Worm (Caenorhabditis elegans) whole organism, L3 larva: Measurements from ENCODE around the gene plk-3.

Source experiments
- R02D3.7 ChIP-seq: fragments of 150-350 bp; optimal IDR thresholded peaks from 2 replicates; lab custom pipeline; 2014; ENCODE audit warnings: missing biosample characterization, missing genetic modification characterization
- ZK546.5 ChIP-seq: sonication (generic microtip); optimal IDR thresholded peaks from 2 replicates; lab custom pipeline; 2017; ENCODE audit warnings: missing biosample characterization, missing genetic modification characterization
- aly-2 ChIP-seq: fragments of 150-350 bp; optimal IDR thresholded peaks from 2 replicates; lab custom pipeline; 2014; ENCODE audit warnings: missing biosample characterization, missing genetic modification characterization
- ama-1 ChIP-seq: fragments of 150-350 bp; optimal IDR thresholded peaks from 2 replicates; lab custom pipeline; 2018
- ceh-16 ChIP-seq: sonication (generic microtip); optimal IDR thresholded peaks from 2 replicates; lab custom pipeline; 2017; ENCODE audit warnings: missing biosample characterization, missing genetic modification characterization
- ceh-82 ChIP-seq: fragments of 150-350 bp; optimal IDR thresholded peaks from 2 replicates; lab custom pipeline; 2014; ENCODE audit warnings: missing biosample characterization, missing genetic modification characterization
- daf-12 ChIP-seq: fragments of 150-350 bp; optimal IDR thresholded peaks from 2 replicates; lab custom pipeline; 2014; ENCODE audit warnings: missing biosample characterization, missing genetic modification reagents, missing genetic modification characterization
- egl-27 ChIP-seq: sonication (generic microtip); optimal IDR thresholded peaks from 4 replicates; lab custom pipeline; 2017; ENCODE audit warnings: missing biosample characterization, missing genetic modification reagents, missing genetic modification characterization
- egl-5 ChIP-seq: fragments of 150-350 bp; optimal IDR thresholded peaks from 2 replicates; lab custom pipeline; 2017; ENCODE audit warnings: missing biosample characterization, missing genetic modification reagents, missing genetic modification characterization, inconsistent platforms
- elt-1 ChIP-seq: fragments of 150-350 bp; optimal IDR thresholded peaks from 2 replicates; lab custom pipeline; 2014; ENCODE audit warnings: missing biosample characterization, missing genetic modification characterization
- elt-2 ChIP-seq: sonication (generic microtip); optimal IDR thresholded peaks from 2 replicates; lab custom pipeline; 2016; ENCODE audit warnings: missing genetic modification reagents, mild to moderate bottlenecking, missing genetic modification characterization, missing compliant biosample characterization
- elt-3 ChIP-seq, 3 experiments: fragments of 150-350 bp in 1 of 3; sonication (generic microtip) in 2 of 3; optimal IDR thresholded peaks; 2 replicates in 2 of 3; 4 replicates in 1 of 3; lab custom pipeline; 2014 to 2017; ENCODE audit warnings: missing biosample characterization in 3 of 3, missing genetic modification characterization in 3 of 3
- eor-1 ChIP-seq, 2 experiments: fragments of 150-350 bp; optimal IDR thresholded peaks; 2 replicates each; lab custom pipeline; 2014 to 2018; ENCODE audit warnings: missing biosample characterization in 2 of 2, missing genetic modification characterization in 2 of 2
- fkh-10 ChIP-seq: sonication (generic microtip); optimal IDR thresholded peaks from 2 replicates; lab custom pipeline; 2017; ENCODE audit warnings: missing biosample characterization, missing genetic modification reagents, missing genetic modification characterization
- fkh-2 ChIP-seq: fragments of 150-350 bp; optimal IDR thresholded peaks from 2 replicates; lab custom pipeline; 2014; ENCODE audit warnings: missing biosample characterization, missing genetic modification reagents, missing genetic modification characterization
- fos-1 ChIP-seq: fragments of 150-350 bp; optimal IDR thresholded peaks from 2 replicates; lab custom pipeline; 2014; ENCODE audit warnings: missing biosample characterization, missing genetic modification characterization
- hmg-11 ChIP-seq: sonication (generic microtip); optimal IDR thresholded peaks from 2 replicates; lab custom pipeline; 2016; ENCODE audit warnings: missing genetic modification characterization, missing compliant biosample characterization
- mdl-1 ChIP-seq: fragments of 150-350 bp; optimal IDR thresholded peaks from 2 replicates; lab custom pipeline; 2014; ENCODE audit warnings: missing biosample characterization, missing genetic modification characterization
- mml-1 ChIP-seq: fragments of 150-350 bp; sonication (generic microtip); optimal IDR thresholded peaks from 3 replicates; lab custom pipeline; 2014; ENCODE audit warnings: missing biosample characterization, missing genetic modification characterization
- nfya-1 ChIP-seq: sonication (generic microtip); optimal IDR thresholded peaks from 2 replicates; lab custom pipeline; 2017; ENCODE audit warnings: missing genetic modification characterization, mild to moderate bottlenecking, missing compliant biosample characterization, antibody characterized with exemption, moderate library complexity; ENCODE audit not compliant: insufficient read depth
- nhr-11 ChIP-seq: fragments of 150-350 bp; optimal IDR thresholded peaks from 2 replicates; lab custom pipeline; 2014; ENCODE audit warnings: missing biosample characterization, missing genetic modification characterization
- nhr-12 ChIP-seq: fragments of 150-350 bp; optimal IDR thresholded peaks from 2 replicates; lab custom pipeline; 2014; ENCODE audit warnings: missing biosample characterization, missing genetic modification characterization
- nhr-23 ChIP-seq: fragments of 150-350 bp; optimal IDR thresholded peaks from 2 replicates; lab custom pipeline; 2014; ENCODE audit warnings: missing biosample characterization, missing genetic modification reagents, missing genetic modification characterization
- nhr-237 ChIP-seq: fragments of 150-350 bp; optimal IDR thresholded peaks from 2 replicates; lab custom pipeline; 2014; ENCODE audit warnings: missing biosample characterization, missing genetic modification characterization
- nhr-25 ChIP-seq: sonication (generic microtip); optimal IDR thresholded peaks from 2 replicates; lab custom pipeline; 2017; ENCODE audit warnings: missing biosample characterization, missing genetic modification characterization
- nhr-28 ChIP-seq: fragments of 150-350 bp; optimal IDR thresholded peaks from 2 replicates; lab custom pipeline; 2014; ENCODE audit warnings: missing biosample characterization, missing genetic modification characterization
- nhr-76 ChIP-seq: fragments of 150-350 bp; sonication (generic microtip); optimal IDR thresholded peaks from 5 replicates; lab custom pipeline; 2014; ENCODE audit warnings: missing biosample characterization, missing genetic modification characterization
- pqm-1 ChIP-seq: fragments of 150-350 bp; optimal IDR thresholded peaks from 2 replicates; lab custom pipeline; 2017; ENCODE audit warnings: missing biosample characterization, missing genetic modification characterization, inconsistent platforms
- sea-2 ChIP-seq: fragments of 150-350 bp; sonication (generic microtip); optimal IDR thresholded peaks from 4 replicates; lab custom pipeline; 2014; ENCODE audit warnings: missing biosample characterization, missing genetic modification reagents, missing genetic modification characterization
- skn-1 ChIP-seq: fragments of 150-350 bp; optimal IDR thresholded peaks from 2 replicates; lab custom pipeline; 2014; ENCODE audit warnings: missing biosample characterization, missing genetic modification characterization
- snpc-4 ChIP-seq: fragments of 150-350 bp; optimal IDR thresholded peaks from 2 replicates; lab custom pipeline; 2014; ENCODE audit warnings: missing biosample characterization, missing genetic modification characterization
- tbx-2 ChIP-seq: sonication (generic microtip); optimal IDR thresholded peaks from 2 replicates; lab custom pipeline; 2016; ENCODE audit warnings: mild to moderate bottlenecking, missing genetic modification characterization, missing compliant biosample characterization
- zag-1 ChIP-seq: fragments of 150-350 bp; optimal IDR thresholded peaks from 2 replicates; lab custom pipeline; 2014; ENCODE audit warnings: missing biosample characterization, missing genetic modification characterization
- ztf-11 ChIP-seq: fragments of 150-350 bp; optimal IDR thresholded peaks from 2 replicates; lab custom pipeline; 2014; ENCODE audit warnings: missing biosample characterization, missing genetic modification characterization

Gene plk-3

DNA sequence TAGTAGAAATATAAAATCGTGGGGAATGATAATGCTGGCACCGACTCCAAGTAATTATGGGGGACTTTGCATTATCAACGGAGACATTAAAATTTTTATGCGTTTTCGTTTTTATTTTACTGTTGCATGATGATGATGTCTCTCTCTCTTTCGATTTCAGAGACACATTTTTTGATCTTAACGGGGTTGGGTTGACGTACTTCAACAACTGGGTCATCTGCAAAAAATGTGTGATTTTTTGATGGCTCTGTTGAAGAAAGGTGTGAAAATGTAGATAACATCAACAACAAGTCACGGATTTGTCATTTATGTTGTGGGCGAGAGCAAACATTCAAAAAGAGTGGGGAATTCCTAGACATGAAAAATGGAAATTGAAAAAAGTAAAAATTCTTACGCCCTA, 28.3 kb upstream of the plk-3 start, which contains the start of gene F55G1.15:
Gene F55G1.15, minus strand, starts transcription at position 101 of the 400 bp plus-strand sequence.
- TF ChIP-seq mml-1 (tag; lab: Kevin White, UChicago), result no peak
- peak; percentile 46 for TF ChIP-seq elt-2 (tag; lab: Kevin White, UChicago)

DNA sequence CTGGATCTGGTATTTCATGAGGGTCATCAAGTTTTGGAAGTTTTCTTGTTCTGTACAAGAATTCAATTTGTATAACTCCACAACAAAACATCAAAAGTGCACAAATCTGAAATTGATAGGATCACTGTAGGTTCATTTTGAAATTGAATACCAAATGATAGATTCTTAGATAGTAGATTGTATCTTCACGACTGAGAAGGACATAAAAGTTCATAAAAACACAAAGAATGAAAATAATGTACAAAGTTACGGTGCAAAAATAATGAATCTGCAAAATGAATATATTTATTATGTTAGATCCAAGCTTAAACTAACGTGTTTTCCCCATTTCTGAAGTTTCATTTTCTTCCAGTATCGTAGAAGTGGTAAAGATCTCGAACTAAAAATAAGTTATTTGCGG, 27.9 kb upstream of the plk-3 start:
- TF ChIP-seq elt-1 (tag; lab: Kevin White, UChicago) (peak; percentile 64), fkh-2 (no peak)
- TF ChIP-seq, all 47 proteins: peak for 1

DNA sequence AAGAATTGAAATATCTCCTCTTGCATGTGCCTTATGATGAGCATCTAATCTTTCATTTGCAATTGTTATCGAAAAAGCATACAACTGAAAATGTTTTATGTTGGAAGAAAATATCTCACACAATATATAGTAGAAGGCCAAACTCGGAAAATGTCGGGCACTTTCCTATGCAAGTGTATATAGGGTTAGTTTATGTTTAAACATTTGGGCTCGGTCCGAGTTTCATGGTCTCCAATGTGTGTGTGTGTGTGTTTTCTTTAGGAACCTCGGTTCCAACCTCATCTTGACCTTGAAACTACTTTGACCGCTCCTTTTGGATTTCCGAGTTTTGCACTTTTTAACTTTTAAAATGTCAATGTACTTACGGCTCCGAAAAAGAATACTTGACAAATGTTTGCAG, 26.3 kb upstream of the plk-3 start:
- no peak for TF ChIP-seq ZK546.5 (tag; lab: Kevin White, UChicago)
- peak; percentile 63 for TF ChIP-seq snpc-4 (tag; lab: Kevin White, UChicago)
- TF ChIP-seq ceh-16, result no peak
- TF ChIP-seq hmg-11, result no peak
- TF ChIP-seq ceh-82 (tag; lab: Kevin White, UChicago), result no peak
- TF ChIP-seq fkh-10 (GFP tag; lab: Kevin White, UChicago), result no peak

DNA sequence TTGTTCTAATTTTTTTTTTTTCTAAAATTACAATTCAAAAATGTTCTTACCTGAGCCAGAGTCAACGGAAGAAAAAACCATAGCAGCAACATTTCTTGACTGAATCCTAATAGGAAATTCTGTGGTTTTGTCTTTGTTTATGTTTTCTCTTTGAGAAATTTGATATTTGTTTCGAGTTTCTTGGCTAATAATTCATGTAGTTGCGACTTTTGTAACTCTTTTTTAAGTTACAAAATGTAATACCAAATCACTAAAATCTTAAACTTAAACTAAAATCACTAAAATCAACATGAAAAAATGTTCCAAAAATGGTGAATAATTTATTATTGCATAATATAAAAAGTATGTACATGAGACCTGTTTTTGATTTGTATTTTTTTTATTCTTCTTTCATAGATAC, 24.7 kb upstream of the plk-3 start, which contains the start of gene egas-4:
Gene egas-4, minus strand, starts transcription at position 101 of the 400 bp plus-strand sequence.
- TF ChIP-seq fkh-2 (no peak), nhr-237 (tag; lab: Kevin White, UChicago) (no peak), nhr-28 (no peak), mml-1 (tag; lab: Kevin White, UChicago) (no peak), R02D3.7 (no peak), egl-5 (tag; lab: Kevin White, UChicago) (no peak)

DNA sequence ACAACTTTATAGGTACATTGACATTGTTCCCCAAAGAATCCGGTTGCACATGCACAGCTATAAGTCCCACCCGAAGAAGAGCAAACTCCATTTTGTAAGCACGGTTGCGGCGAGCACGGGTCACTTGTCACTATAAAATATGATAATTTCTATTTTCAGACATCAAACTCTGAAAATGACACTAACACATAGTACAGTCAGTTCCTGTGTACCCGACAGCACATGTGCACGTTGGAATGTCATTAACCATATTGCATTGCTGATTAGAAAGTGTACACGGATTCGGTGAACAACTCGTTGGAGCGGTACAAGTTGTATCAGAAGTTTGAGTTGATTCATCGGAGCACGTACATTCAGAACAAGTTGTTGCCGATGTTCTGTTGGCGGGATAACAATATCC, 24.2 kb upstream of the plk-3 start:
- TF ChIP-seq ceh-16 (no peak), ama-1 (lab: Kevin White, UChicago) (no peak), fkh-10 (GFP tag; lab: Kevin White, UChicago) (no peak), zag-1 (tag; lab: Kevin White, UChicago) (no peak), egl-5 (tag; lab: Kevin White, UChicago) (no peak), ztf-11 (tag; lab: Kevin White, UChicago) (no peak), tbx-2 (tag; lab: Kevin White, UChicago) (no peak), elt-2 (tag; lab: Kevin White, UChicago) (peak; percentile 50), pqm-1 (tag; lab: Kevin White, UChicago) (peak; percentile 52), R02D3.7 (no peak), nhr-25 (no peak), elt-3 (tag; optimal IDR thresholded peaks at IDR 0.05; lab: Kevin White, UChicago) (no peak), snpc-4 (tag; lab: Kevin White, UChicago) (no peak), fos-1 (tag; lab: Kevin White, UChicago) (no peak), fkh-2 (no peak), elt-1 (tag; lab: Kevin White, UChicago) (no peak), nhr-12 (tag; lab: Kevin White, UChicago) (no peak), egl-27 (tag; lab: Kevin White, UChicago) (no peak)

DNA sequence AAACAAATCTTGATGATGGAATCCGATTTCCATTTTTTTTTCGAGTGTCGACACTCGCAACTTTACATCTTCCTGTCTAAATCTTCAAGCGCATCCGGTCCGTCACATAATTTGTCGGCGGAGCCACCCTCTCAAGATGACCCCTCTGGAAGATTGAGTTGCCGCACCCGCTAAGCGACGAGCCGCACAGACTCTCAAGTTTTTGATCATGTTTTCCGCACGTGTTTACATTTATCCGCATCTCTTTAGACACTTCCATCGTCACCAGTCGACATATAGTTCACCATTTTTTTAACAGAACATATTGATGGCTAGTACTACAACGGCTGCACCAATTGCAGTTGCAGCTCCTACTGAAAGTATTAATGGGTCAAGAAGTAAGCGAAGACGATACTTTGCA, 18.5 kb upstream of the plk-3 start, which contains the start of gene F55G1.1:
Gene F55G1.1, plus strand, starts transcription at position 301 of the 400 bp plus-strand sequence.
- TF ChIP-seq fos-1 (tag; lab: Kevin White, UChicago) (no peak), elt-3 (tag; optimal IDR thresholded peaks at IDR 0.05; lab: Kevin White, UChicago) (no peak), snpc-4 (tag; lab: Kevin White, UChicago) (no peak), mml-1 (tag; lab: Kevin White, UChicago) (no peak), nhr-11 (tag; lab: Kevin White, UChicago) (no peak), fkh-10 (GFP tag; lab: Kevin White, UChicago) (no peak), nhr-23 (no peak), elt-2 (tag; lab: Kevin White, UChicago) (no peak), eor-1 (tag; optimal IDR thresholded peaks at IDR 0.05; lab: Kevin White, UChicago) (no peak), skn-1 (tag; lab: Kevin White, UChicago) (no peak), aly-2 (tag; lab: Kevin White, UChicago) (no peak), sea-2 (GFP tag; lab: Kevin White, UChicago) (no peak), ama-1 (lab: Kevin White, UChicago) (no peak), nfya-1 (tag; lab: Kevin White, UChicago) (no peak), ztf-11 (tag; lab: Kevin White, UChicago) (no peak), zag-1 (tag; lab: Kevin White, UChicago) (no peak), mdl-1 (tag; lab: Kevin White, UChicago) (no peak), daf-12 (no peak), nhr-76 (no peak)
